Fruit fly (Drosophila melanogaster) whole organism, embryonic: ENCODE results near the gene Usp10.
A peak's percentile ranks its signal among the peaks of the same experiment; 100 is the strongest.

Experiments
- Asciz ChIP-seq: fragments of 200-800 bp; sonication (Bioruptor generic); optimal IDR thresholded peaks from 2 replicates; lab custom pipeline; 2017; ENCODE audit warnings: missing biosample characterization, mild to moderate bottlenecking, missing genetic modification characterization, missing genetic modification reagents
- CG10462 ChIP-seq: fragments of 200-800 bp; sonication (Bioruptor generic); optimal IDR thresholded peaks from 2 replicates; lab custom pipeline; 2016; ENCODE audit warnings: missing biosample characterization, missing genetic modification characterization
- CG12155 ChIP-seq: fragments of 200-800 bp; sonication (Bioruptor generic); optimal IDR thresholded peaks from 3 replicates; lab custom pipeline; 2016; ENCODE audit warnings: missing biosample characterization, missing genetic modification characterization
- CG12391 ChIP-seq: fragments of 200-800 bp; sonication (Bioruptor generic); optimal IDR thresholded peaks from 3 replicates; lab custom pipeline; 2018; ENCODE audit warnings: missing biosample characterization, mild to moderate bottlenecking, missing genetic modification characterization, moderate library complexity
- CG12744 ChIP-seq: fragments of 200-800 bp; sonication (Bioruptor generic); optimal IDR thresholded peaks from 2 replicates; lab custom pipeline; 2016; ENCODE audit warnings: missing biosample characterization, missing genetic modification characterization
- CG12769 ChIP-seq: fragments of 200-800 bp; sonication (Bioruptor generic); optimal IDR thresholded peaks from 2 replicates; lab custom pipeline; 2019; ENCODE audit warnings: missing biosample characterization, mild to moderate bottlenecking, missing genetic modification characterization, moderate library complexity
- CG13287 ChIP-seq: fragments of 200-800 bp; sonication (Bioruptor generic); IDR thresholded peaks from 2 replicates; pipeline ENCODE4 v1.3.6; 2022; ENCODE audit warnings: missing biosample characterization, missing genetic modification characterization; ENCODE audit not compliant: partially characterized antibody
- CG14441 ChIP-seq: fragments of 200-800 bp; sonication (Bioruptor generic); IDR thresholded peaks from 2 replicates; pipeline ENCODE4 v1.3.6; 2022; ENCODE audit warnings: missing biosample characterization, missing genetic modification characterization
- CG15479 ChIP-seq: fragments of 200-800 bp; sonication (Bioruptor generic); optimal IDR thresholded peaks from 3 replicates; lab custom pipeline; 2019; ENCODE audit warnings: missing biosample characterization, mild to moderate bottlenecking, missing genetic modification characterization, moderate library complexity
- CG15601 ChIP-seq: fragments of 200-800 bp; sonication (Bioruptor generic); optimal IDR thresholded peaks from 3 replicates; lab custom pipeline; 2019; ENCODE audit warnings: missing biosample characterization, mild to moderate bottlenecking, missing genetic modification characterization, moderate library complexity
- CG16813 ChIP-seq: fragments of 200-800 bp; sonication (Bioruptor generic); IDR thresholded peaks from 3 replicates; pipeline ENCODE4 v1.3.6; 2022; ENCODE audit warnings: missing biosample characterization, missing genetic modification characterization; ENCODE audit not compliant: partially characterized antibody
- CG2129 ChIP-seq: fragments of 200-800 bp; sonication (Bioruptor generic); IDR thresholded peaks from 2 replicates; pipeline ENCODE4 v1.3.6; 2022; ENCODE audit warnings: missing biosample characterization, missing genetic modification characterization; ENCODE audit not compliant: partially characterized antibody
- CG32532 ChIP-seq: fragments of 200-800 bp; sonication (Bioruptor generic); IDR thresholded peaks from 2 replicates; pipeline ENCODE4 v1.3.6; 2022; ENCODE audit warnings: missing biosample characterization, missing genetic modification characterization
- CG32772 ChIP-seq: fragments of 200-800 bp; sonication (Bioruptor generic); IDR thresholded peaks from 2 replicates; pipeline ENCODE4 v1.3.6; 2022; ENCODE audit warnings: missing biosample characterization, missing genetic modification characterization
- CG3726 ChIP-seq: fragments of 200-800 bp; sonication (Bioruptor generic); IDR thresholded peaks from 3 replicates; pipeline ENCODE4, ENCODE4 v1.3.6; 2022; ENCODE audit warnings: missing biosample characterization, missing genetic modification characterization
- CG4328 ChIP-seq: fragments of 200-800 bp; sonication (Bioruptor generic); optimal IDR thresholded peaks from 3 replicates; lab custom pipeline; 2017; ENCODE audit warnings: missing biosample characterization, missing genetic modification reagents, missing genetic modification characterization
- CG4617 ChIP-seq: fragments of 200-800 bp; sonication (Bioruptor generic); optimal IDR thresholded peaks from 3 replicates; lab custom pipeline; 2016; ENCODE audit warnings: missing biosample characterization, missing genetic modification characterization, borderline replicate concordance
- CG6175 ChIP-seq: fragments of 200-800 bp; sonication (Bioruptor generic); IDR thresholded peaks from 3 replicates; pipeline ENCODE4 v1.3.6; 2022; ENCODE audit warnings: missing biosample characterization, missing genetic modification characterization
- CG6254 ChIP-seq: fragments of 200-800 bp; sonication (Bioruptor generic); optimal IDR thresholded peaks from 3 replicates; lab custom pipeline; 2017; ENCODE audit warnings: mild to moderate bottlenecking, missing biosample characterization, missing genetic modification reagents, missing genetic modification characterization
- CG6272 ChIP-seq: fragments of 200-800 bp; sonication (Bioruptor generic); IDR thresholded peaks from 2 replicates; pipeline ENCODE4 v1.3.6; 2022; ENCODE audit warnings: missing biosample characterization, missing genetic modification characterization
- CG8281 ChIP-seq: fragments of 200-800 bp; sonication (Bioruptor generic); optimal IDR thresholded peaks from 2 replicates; lab custom pipeline; 2018; ENCODE audit warnings: missing biosample characterization, mild to moderate bottlenecking, missing genetic modification characterization, moderate library complexity
- D ChIP-seq, 2 experiments: fragments of 200-800 bp in 1 of 2; fragments of >200 bp in 1 of 2; sonication (Bioruptor generic) in 1 of 2; optimal IDR thresholded peaks; 2 replicates in 1 of 2; 3 replicates in 1 of 2; lab custom pipeline; 2017; ENCODE audit warnings: mild to moderate bottlenecking in 1 of 2, missing biosample characterization in 1 of 2, missing genetic modification characterization in 1 of 2, missing genetic modification reagents in 1 of 2
- Dip2 ChIP-seq: fragments of 200-800 bp; sonication (Bioruptor generic); IDR thresholded peaks from 2 replicates; pipeline ENCODE4 v1.3.6; 2022; ENCODE audit warnings: missing biosample characterization, missing genetic modification characterization
- HHEX ChIP-seq: fragments of 200-800 bp; sonication (Bioruptor generic); optimal IDR thresholded peaks from 3 replicates; lab custom pipeline; 2017; ENCODE audit warnings: missing biosample characterization, mild to moderate bottlenecking, missing genetic modification characterization, missing genetic modification reagents
- Hr51 ChIP-seq, 2 experiments: fragments of 200-800 bp; sonication (Bioruptor generic); optimal IDR thresholded peaks; 2 replicates in 1 of 2; 3 replicates in 1 of 2; lab custom pipeline; 2016 to 2018; ENCODE audit warnings: missing biosample characterization in 2 of 2, missing genetic modification characterization in 2 of 2, mild to moderate bottlenecking in 1 of 2, moderate library complexity in 1 of 2
- Max ChIP-seq: fragments of 200-800 bp; sonication (Bioruptor generic); optimal IDR thresholded peaks from 2 replicates; lab custom pipeline; 2016; ENCODE audit warnings: missing biosample characterization, mild to moderate bottlenecking, missing genetic modification characterization
- NfI ChIP-seq: fragments of 200-800 bp; sonication (Bioruptor generic); optimal IDR thresholded peaks from 3 replicates; lab custom pipeline; 2018; ENCODE audit warnings: missing biosample characterization, mild to moderate bottlenecking, missing genetic modification characterization, moderate library complexity
- Oli ChIP-seq: fragments of 200-800 bp; sonication (Bioruptor generic); optimal IDR thresholded peaks from 2 replicates; lab custom pipeline; 2018; ENCODE audit warnings: missing biosample characterization, mild to moderate bottlenecking, missing genetic modification characterization, moderate library complexity
- Pdp1 ChIP-seq, 2 experiments: fragments of 200-800 bp; sonication (Bioruptor generic); optimal IDR thresholded peaks; 3 replicates each; lab custom pipeline; 2016; ENCODE audit warnings: missing biosample characterization in 2 of 2, missing genetic modification characterization in 2 of 2, mild to moderate bottlenecking in 1 of 2, moderate library complexity in 1 of 2
- Scr ChIP-seq: fragments of 200-800 bp; sonication (Bioruptor generic); IDR thresholded peaks from 2 replicates; pipeline ENCODE4 v1.3.6; 2022; ENCODE audit warnings: missing biosample characterization, missing genetic modification characterization; ENCODE audit not compliant: partially characterized antibody
- az2 ChIP-seq: fragments of 200-800 bp; sonication (Bioruptor generic); optimal IDR thresholded peaks from 3 replicates; lab custom pipeline; 2016; ENCODE audit warnings: missing biosample characterization, missing genetic modification characterization
- caup ChIP-seq: fragments of 200-800 bp; sonication (Bioruptor generic); optimal IDR thresholded peaks from 3 replicates; lab custom pipeline; 2017; ENCODE audit warnings: missing biosample characterization, mild to moderate bottlenecking, missing genetic modification characterization, moderate library complexity; ENCODE audit not compliant: severe bottlenecking
- dmrt99B ChIP-seq: fragments of 200-800 bp; sonication (Bioruptor generic); optimal IDR thresholded peaks from 2 replicates; lab custom pipeline; 2018; ENCODE audit warnings: missing biosample characterization, mild to moderate bottlenecking, missing genetic modification characterization, moderate library complexity
- en ChIP-seq: fragments of 200-800 bp; sonication (Bioruptor generic); optimal IDR thresholded peaks from 2 replicates; lab custom pipeline; 2016; ENCODE audit warnings: missing biosample characterization, missing genetic modification characterization
- eyg ChIP-seq: fragments of 200-800 bp; sonication (Bioruptor generic); optimal IDR thresholded peaks from 3 replicates; lab custom pipeline; 2016; ENCODE audit warnings: missing biosample characterization, missing genetic modification characterization
- fd64A ChIP-seq: fragments of 200-800 bp; sonication (Bioruptor generic); optimal IDR thresholded peaks from 3 replicates; lab custom pipeline; 2018; ENCODE audit warnings: missing biosample characterization, mild to moderate bottlenecking, missing genetic modification characterization
- fd96Cb ChIP-seq: fragments of 200-800 bp; sonication (Bioruptor generic); optimal IDR thresholded peaks from 2 replicates; lab custom pipeline; 2018; ENCODE audit warnings: missing biosample characterization, mild to moderate bottlenecking, missing genetic modification characterization, moderate library complexity
- gsb ChIP-seq: fragments of 200-800 bp; sonication (Bioruptor generic); IDR thresholded peaks from 2 replicates; pipeline ENCODE4 v1.3.6; 2022; ENCODE audit warnings: missing biosample characterization, missing genetic modification characterization
- jing ChIP-seq: fragments of 200-800 bp; sonication (Bioruptor generic); optimal IDR thresholded peaks from 2 replicates; lab custom pipeline; 2018; ENCODE audit warnings: missing biosample characterization, mild to moderate bottlenecking, missing genetic modification characterization
- kah ChIP-seq: fragments of 200-800 bp; sonication (Bioruptor generic); optimal IDR thresholded peaks from 2 replicates; lab custom pipeline; 2018; ENCODE audit warnings: missing biosample characterization, mild to moderate bottlenecking, missing genetic modification characterization
- peb ChIP-seq: fragments of 200-800 bp; sonication (Bioruptor generic); IDR thresholded peaks from 2 replicates; pipeline ENCODE4 v1.3.6; 2022; ENCODE audit warnings: missing biosample characterization, missing genetic modification characterization
- ranshi ChIP-seq: fragments of 200-800 bp; sonication (Bioruptor generic); IDR thresholded peaks from 2 replicates; pipeline ENCODE4 v1.3.6; 2022; ENCODE audit warnings: missing biosample characterization, missing genetic modification characterization
- slp2 ChIP-seq: fragments of 200-800 bp; sonication (Bioruptor generic); optimal IDR thresholded peaks from 2 replicates; lab custom pipeline; 2016; ENCODE audit warnings: missing biosample characterization, missing genetic modification characterization
- tgo ChIP-seq: fragments of 200-800 bp; sonication (Bioruptor generic); IDR thresholded peaks from 3 replicates; pipeline ENCODE4 v1.3.6; 2022; ENCODE audit warnings: missing biosample characterization, missing genetic modification characterization
- trem ChIP-seq: fragments of 200-800 bp; optimal IDR thresholded peaks from 3 replicates; lab custom pipeline; 2019; ENCODE audit warnings: missing biosample characterization, mild to moderate bottlenecking, missing genetic modification characterization, moderate library complexity
- trh ChIP-seq: fragments of 200-800 bp; sonication (Bioruptor generic); optimal IDR thresholded peaks from 2 replicates; lab custom pipeline; 2016; ENCODE audit warnings: missing biosample characterization, missing genetic modification characterization
- usp ChIP-seq: fragments of >200 bp; optimal IDR thresholded peaks from 2 replicates; lab custom pipeline; 2017; ENCODE audit warnings: missing biosample characterization, missing genetic modification characterization
- z ChIP-seq: fragments of 200-800 bp; sonication (Bioruptor generic); IDR thresholded peaks from 3 replicates; pipeline ENCODE4 v1.3.6; 2022; ENCODE audit warnings: missing biosample characterization, missing genetic modification characterization
- zen2 ChIP-seq: fragments of 200-800 bp; sonication (Bioruptor generic); IDR thresholded peaks from 3 replicates; pipeline ENCODE4 v1.3.6; 2022; ENCODE audit warnings: missing biosample characterization, missing genetic modification characterization; ENCODE audit not compliant: partially characterized antibody

Gene Usp10

dm6 chr3L:821951-822350 is 49.7 kb upstream of the Usp10 start (continued):
- TF ChIP-seq Dip2 (GFP tag; lab: Robert Waterston, UW): no peak
- peak; percentile 66 for TF ChIP-seq CG32772 (GFP tag; lab: Robert Waterston, UW)
- TF ChIP-seq CG8281 (tag; lab: Kevin White, UChicago): peak; percentile 100
- TF ChIP-seq CG12155 (GFP tag; lab: Kevin White, UChicago): peak; percentile 14
- no peak for TF ChIP-seq zen2
- peak; percentile 20 to 75 for TF ChIP-seq Hr51 (GFP tag; optimal IDR thresholded peaks at IDR 0.05; lab: Kevin White, UChicago)
- TF ChIP-seq az2 (GFP tag; lab: Kevin White, UChicago): peak; percentile 66
- no peak for TF ChIP-seq CG6175
- no peak for TF ChIP-seq D (optimal IDR thresholded peaks at IDR 0.05; lab: Kevin White, UChicago)
- peak; percentile 84 for TF ChIP-seq D (GFP tag; optimal IDR thresholded peaks at IDR 0.05; lab: Kevin White, UChicago)
- TF ChIP-seq CG6254 (GFP tag; lab: Kevin White, UChicago): peak; percentile 77
- peak; percentile 21; the same call in 1 of the 2 replicates for TF ChIP-seq peb
- TF ChIP-seq CG10462 (GFP tag; lab: Kevin White, UChicago): no peak
- TF ChIP-seq usp (GFP tag; lab: Kevin White, UChicago): no peak
- no peak for TF ChIP-seq CG4617 (GFP tag; lab: Kevin White, UChicago)
- TF ChIP-seq CG6272 (GFP tag; lab: Robert Waterston, UW): 0 out of 2 replicates have a peak, but pooled peaks have one; percentile 23
- TF ChIP-seq CG13287 (GFP tag; lab: Robert Waterston, UW): no peak
- TF ChIP-seq slp2: no peak
- TF ChIP-seq CG2129 (GFP tag; lab: Robert Waterston, UW): no peak
- TF ChIP-seq Max (GFP tag; lab: Kevin White, UChicago): peak; percentile 62
- no peak for TF ChIP-seq trh (GFP tag; lab: Kevin White, UChicago)
- peak; percentile 36 for TF ChIP-seq jing (GFP tag; lab: Kevin White, UChicago)
- peak; percentile 84 for TF ChIP-seq z
- peak; percentile 49 for TF ChIP-seq fd64A (GFP tag; lab: Kevin White, UChicago)
- TF ChIP-seq gsb: peak; percentile 41; the same call in 1 of the 2 replicates
- TF ChIP-seq ranshi (GFP tag; lab: Robert Waterston, UW): peak; percentile 80
- TF ChIP-seq Scr (GFP tag; lab: Robert Waterston, UW): no peak
- TF ChIP-seq NfI: peak; percentile 32
- TF ChIP-seq caup (GFP tag; lab: Kevin White, UChicago): peak; percentile 19
- peak; percentile 71 for TF ChIP-seq Asciz
- TF ChIP-seq CG16813 (GFP tag; lab: Robert Waterston, UW): no peak
- TF ChIP-seq HHEX: peak; percentile 76
- TF ChIP-seq tgo: peak; percentile 84
- TF ChIP-seq CG14441 (GFP tag; lab: Robert Waterston, UW): peak; percentile 63
- no peak for TF ChIP-seq CG15479 (GFP tag; lab: Kevin White, UChicago)
- TF ChIP-seq trem (tag; lab: Kevin White, UChicago): peak; percentile 73
- peak; percentile 74 for TF ChIP-seq Oli (tag; lab: Kevin White, UChicago)
- TF ChIP-seq CG12744 (GFP tag; lab: Kevin White, UChicago): no peak
- TF ChIP-seq Pdp1 (GFP tag; optimal IDR thresholded peaks at IDR 0.05; lab: Kevin White, UChicago): peak in 1 of 2 experiments; percentile 51
- TF ChIP-seq en (GFP tag; lab: Kevin White, UChicago): peak; percentile 27
- peak; percentile 75 for TF ChIP-seq CG12769 (tag; lab: Kevin White, UChicago)
- no peak for TF ChIP-seq CG3726 (GFP tag; lab: Robert Waterston, UW)
- TF ChIP-seq CG4328 (GFP tag; lab: Kevin White, UChicago): peak; percentile 62
- peak; percentile 86 for TF ChIP-seq dmrt99B (tag; lab: Kevin White, UChicago)
- peak; percentile 76 for TF ChIP-seq CG12391 (tag; lab: Kevin White, UChicago)
- no peak for TF ChIP-seq eyg
- TF ChIP-seq fd96Cb (tag; lab: Kevin White, UChicago): peak; percentile 83
- TF ChIP-seq kah: peak; percentile 76
- TF ChIP-seq CG15601: peak; percentile 61
- TF ChIP-seq CG32532: peak; percentile 76
